Fruit fly (Drosophila melanogaster) whole organism, adult: ENCODE results near the gene Epp.

Experiments
- CG11617 ChIP-seq: fragments of 200-800 bp; sonication (Bioruptor generic); optimal IDR thresholded peaks from 2 replicates; lab custom pipeline; 2017; ENCODE audit warnings: mild to moderate bottlenecking, missing biosample characterization, missing genetic modification reagents, missing genetic modification characterization
- CG12768 ChIP-seq: fragments of 200-800 bp; sonication (Bioruptor generic); optimal IDR thresholded peaks from 2 replicates; lab custom pipeline; 2017; ENCODE audit warnings: missing biosample characterization, missing genetic modification characterization, mild to moderate bottlenecking, moderate library complexity, missing genetic modification reagents
- CG1620 ChIP-seq: fragments of 200-800 bp; sonication (Bioruptor generic); optimal IDR thresholded peaks from 2 replicates; lab custom pipeline; 2016; ENCODE audit warnings: missing biosample characterization, missing genetic modification characterization
- CG5204 ChIP-seq: fragments of 200-800 bp; sonication (Bioruptor generic); optimal IDR thresholded peaks from 2 replicates; lab custom pipeline; 2016; ENCODE audit warnings: missing biosample characterization, missing genetic modification characterization
- CG7045 ChIP-seq: fragments of 200-800 bp; sonication (Bioruptor generic); optimal IDR thresholded peaks from 2 replicates; lab custom pipeline; 2017; ENCODE audit warnings: missing biosample characterization, mild to moderate bottlenecking, missing genetic modification characterization
- CG7101 ChIP-seq: fragments of 200-800 bp; sonication (Bioruptor generic); optimal IDR thresholded peaks from 2 replicates; lab custom pipeline; 2018; ENCODE audit warnings: missing biosample characterization, mild to moderate bottlenecking, missing genetic modification characterization, moderate library complexity
- Crg-1 ChIP-seq: fragments of 200-800 bp; sonication (Bioruptor generic); optimal IDR thresholded peaks from 2 replicates; lab custom pipeline; 2016; ENCODE audit warnings: missing biosample characterization, missing genetic modification characterization
- Hr96 ChIP-seq: fragments of 200-800 bp; sonication (Bioruptor generic); optimal IDR thresholded peaks from 2 replicates; lab custom pipeline; 2016; ENCODE audit warnings: missing biosample characterization, missing genetic modification characterization
- cic ChIP-seq: fragments of 200-800 bp; sonication (Bioruptor generic); optimal IDR thresholded peaks from 2 replicates; lab custom pipeline; 2017; ENCODE audit warnings: missing biosample characterization, mild to moderate bottlenecking, missing genetic modification characterization, moderate library complexity
- cnc ChIP-seq, 2 experiments: fragments of >200 bp; optimal IDR thresholded peaks; 2 replicates each; lab custom pipeline; 2017
- kay ChIP-seq: fragments of 200-800 bp; sonication (Bioruptor generic); peaks from one replicate; lab custom pipeline; 2016; ENCODE audit warnings: missing biosample characterization, missing genetic modification characterization, borderline replicate concordance
- ovo ChIP-seq: fragments of 200-800 bp; sonication (Bioruptor generic); optimal IDR thresholded peaks from 2 replicates; lab custom pipeline; 2016; ENCODE audit warnings: missing biosample characterization, missing genetic modification characterization
- pad ChIP-seq: fragments of 200-800 bp; sonication (Bioruptor generic); optimal IDR thresholded peaks from 3 replicates; lab custom pipeline; 2017; ENCODE audit warnings: missing biosample characterization, missing genetic modification characterization, mild to moderate bottlenecking, moderate library complexity, missing genetic modification reagents

dm6 chr3R:23948466-23949413 lies 44.0 kb downstream of the Epp start:
- TF ChIP-seq CG7045 (GFP tag; lab: Kevin White, UChicago) (no peak), ovo (GFP tag; lab: Kevin White, UChicago) (no peak), Hr96 (GFP tag; lab: Kevin White, UChicago) (no peak), CG5204 (GFP tag; lab: Kevin White, UChicago) (no peak), CG1620 (GFP tag; lab: Kevin White, UChicago) (no peak), kay (no peak), cic (no peak), Crg-1 (GFP tag; lab: Kevin White, UChicago) (no peak), pad (GFP tag; lab: Kevin White, UChicago) (no peak), cnc (optimal IDR thresholded peaks at IDR 0.05; lab: Kevin White, UChicago) (no peak), CG7101 (no peak), CG12768 (no peak), CG11617 (GFP tag; lab: Kevin White, UChicago) (no peak)
